Worm (Caenorhabditis elegans): ENCODE data around the gene odr-1.

Gene odr-1

DNA sequence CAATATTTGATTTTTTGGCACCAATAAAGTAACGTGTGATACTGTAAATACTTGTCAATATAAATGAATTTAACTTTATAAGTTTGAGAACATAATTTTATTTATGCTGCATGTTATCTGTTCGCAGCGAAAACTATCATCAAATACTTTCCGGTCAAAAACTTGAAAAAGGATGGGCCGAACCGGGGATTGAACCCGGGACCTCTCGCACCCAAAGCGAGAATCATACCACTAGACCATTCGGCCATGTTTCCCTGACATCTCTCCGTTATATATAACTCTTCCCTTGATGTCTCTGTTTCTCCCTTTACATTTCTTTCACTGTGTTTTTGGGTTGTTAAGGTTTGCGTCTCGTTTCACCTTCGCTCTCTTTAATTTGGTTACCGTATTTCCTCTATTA lies 39.0 kb downstream of the odr-1 start (continued):
- TF ChIP-seq madf-9 (GFP tag; conservative IDR thresholded peaks at IDR 0.05) (peak; percentile 76), F49E8.2 (tag; optimal IDR thresholded peaks at IDR 0.05; ENCODE audit: borderline replicate concordance) (peak; percentile 49), T20F7.1 (GFP tag; optimal IDR thresholded peaks at IDR 0.05) (peak; percentile 53), arid-1 (GFP tag; conservative IDR thresholded peaks at IDR 0.05) (peak; percentile 81), rbr-2 (tag; optimal IDR thresholded peaks at IDR 0.05) (peak; percentile 68), tra-1 (GFP tag; IDR thresholded peaks at IDR 0.05) (peak; percentile 69; the same call in 1 of the 2 replicates), dmd-8 (GFP tag; IDR thresholded peaks at IDR 0.05) (peak; percentile 90), Y48G9A.11 (GFP tag; IDR thresholded peaks at IDR 0.05) (0 out of 2 replicates have a peak, but pooled peaks have one; percentile 49), F26F4.8 (GFP tag; conservative IDR thresholded peaks at IDR 0.05) (peak; percentile 91), mes-2 (tag; optimal IDR thresholded peaks at IDR 0.05; ENCODE audit: poor library complexity, severe bottlenecking) (peak; percentile 77), skn-1 (tag; optimal IDR thresholded peaks at IDR 0.05) (no peak), php-3 (GFP tag; IDR thresholded peaks at IDR 0.05) (no peak), ztf-7 (tag; optimal IDR thresholded peaks at IDR 0.05) (peak; percentile 36), lim-7 (GFP tag; IDR thresholded peaks at IDR 0.05) (peak; percentile 93), nhr-48 (tag; optimal IDR thresholded peaks at IDR 0.05) (peak; percentile 69), nhr-10 (tag; optimal IDR thresholded peaks at IDR 0.05) (no peak), pha-4 (GFP tag; IDR thresholded peaks at IDR 0.05) (peak; percentile 89; the same call in 1 of the 2 replicates), pha-4 (tag; optimal IDR thresholded peaks at IDR 0.05) (no peak), fkh-10 (GFP tag; optimal IDR thresholded peaks at IDR 0.05) (no peak), nhr-77 (tag; optimal IDR thresholded peaks at IDR 0.05) (no peak), lin-38 (GFP tag; IDR thresholded peaks at IDR 0.05) (peak; percentile 76), spr-3 (GFP tag; optimal IDR thresholded peaks at IDR 0.05) (peak; percentile 65), nhr-111 (GFP tag; optimal IDR thresholded peaks at IDR 0.05) (peak; percentile 80), aly-2 (tag; optimal IDR thresholded peaks at IDR 0.05) (no peak), nhr-237 (tag; optimal IDR thresholded peaks at IDR 0.05) (no peak), F44E2.7 (GFP tag; IDR thresholded peaks at IDR 0.05) (peak; percentile 87; the same call in 1 of the 2 replicates), zip-2 (tag; optimal IDR thresholded peaks at IDR 0.05) (peak; percentile 57), egl-27 (tag; optimal IDR thresholded peaks at IDR 0.05) (no peak), nhr-41 (GFP tag; IDR thresholded peaks at IDR 0.05) (no peak), F37D6.2 (tag; optimal IDR thresholded peaks at IDR 0.05) (peak; percentile 26), lin-39 (tag; optimal IDR thresholded peaks at IDR 0.05) (no peak), spr-1 (tag; optimal IDR thresholded peaks at IDR 0.05) (peak; percentile 64), F10B5.3 (tag; optimal IDR thresholded peaks at IDR 0.05) (peak; percentile 36), hmg-1.1 (GFP tag; IDR thresholded peaks at IDR 0.05) (peak; percentile 89), fos-1 (tag; optimal IDR thresholded peaks at IDR 0.05) (no peak), gei-8 (GFP tag; optimal IDR thresholded peaks at IDR 0.05) (peak; percentile 12), lin-1 (GFP tag; IDR thresholded peaks at IDR 0.05) (peak; percentile 83), ceh-62 (tag; optimal IDR thresholded peaks at IDR 0.05) (no peak), daf-19 (GFP tag; conservative IDR thresholded peaks at IDR 0.05) (no peak), tag-97 (GFP tag; IDR thresholded peaks at IDR 0.05) (no peak), ceh-82 (tag; optimal IDR thresholded peaks at IDR 0.05) (no peak), snpc-1.2 (GFP tag; IDR thresholded peaks at IDR 0.05) (peak; percentile 91), daf-16 (GFP tag; optimal IDR thresholded peaks at IDR 0.05) (peak; percentile 37 to 89), daf-16 (tag; optimal IDR thresholded peaks at IDR 0.05) (peak; percentile 65), snpc-4 (tag; optimal IDR thresholded peaks at IDR 0.05) (no peak), ceh-32 (tag; optimal IDR thresholded peaks at IDR 0.05; ENCODE audit: poor library complexity) (no peak), lir-3 (tag; optimal IDR thresholded peaks at IDR 0.05) (peak; percentile 71), unc-62 (GFP tag; optimal IDR thresholded peaks at IDR 0.05 in 1 of 2) (no peak), unc-62 (tag; optimal IDR thresholded peaks at IDR 0.05) (no peak), nhr-28 (tag; optimal IDR thresholded peaks at IDR 0.05) (peak; percentile 39), zip-11 (GFP tag; IDR thresholded peaks at IDR 0.05) (no peak), sdz-12 (GFP tag; optimal IDR thresholded peaks at IDR 0.05) (peak; percentile 7), T26A8.4 (GFP tag; IDR thresholded peaks at IDR 0.05) (peak; percentile 83)

All from whole organism, L4 larva.